Worm (Caenorhabditis elegans) whole organism, mixed stage, embryonic: Measurements from ENCODE around the gene Y8A9A.2.

Source experiments
- elt-1 ChIP-seq: sonication (generic microtip); optimal IDR thresholded peaks from 2 replicates; lab custom pipeline; 2017; ENCODE audit warnings: missing genetic modification characterization, mild to moderate bottlenecking, missing compliant biosample characterization, antibody characterized with exemption, moderate library complexity, borderline replicate concordance; ENCODE audit not compliant: insufficient read depth
- elt-3 ChIP-seq: fragments of 150-350 bp; optimal IDR thresholded peaks from 2 replicates; lab custom pipeline; 2014; ENCODE audit warnings: missing biosample characterization, missing genetic modification characterization
- flh-1 ChIP-seq: fragments of 200-800 bp; sonication (Bioruptor generic); optimal IDR thresholded peaks from 2 replicates; lab custom pipeline; 2018; ENCODE audit warnings: mild to moderate bottlenecking, missing genetic modification characterization, moderate library complexity, missing compliant biosample characterization
- mab-5 ChIP-seq: fragments of 150-350 bp; optimal IDR thresholded peaks from 2 replicates; lab custom pipeline; 2014; ENCODE audit warnings: missing biosample characterization, missing genetic modification characterization
- nhr-2 ChIP-seq: fragments of 150-350 bp; optimal IDR thresholded peaks from 2 replicates; lab custom pipeline; 2014; ENCODE audit warnings: missing biosample characterization, missing genetic modification characterization
- nhr-76 ChIP-seq: sonication (generic microtip); optimal IDR thresholded peaks from 2 replicates; lab custom pipeline; 2017; ENCODE audit warnings: missing biosample characterization, missing genetic modification characterization
- snpc-4 ChIP-seq: fragments of 150-350 bp; optimal IDR thresholded peaks from 2 replicates; lab custom pipeline; 2014; ENCODE audit warnings: missing biosample characterization, missing genetic modification characterization
- unc-39 ChIP-seq: fragments of 150-350 bp; optimal IDR thresholded peaks from 2 replicates; lab custom pipeline; 2014; ENCODE audit warnings: missing biosample characterization, missing genetic modification characterization
- unc-62 ChIP-seq: fragments of 150-350 bp; optimal IDR thresholded peaks from 2 replicates; lab custom pipeline; 2014; ENCODE audit warnings: missing biosample characterization, missing genetic modification reagents, missing genetic modification characterization

ce11 chrII:3803219-3803618 is 7.8 kb downstream of the Y8A9A.2 start, which contains the start of gene ins-32:
- TF ChIP-seq unc-62 (no peak), nhr-2 (tag; lab: Kevin White, UChicago) (no peak), elt-1 (tag; lab: Kevin White, UChicago) (no peak), nhr-76 (no peak), elt-3 (tag; lab: Kevin White, UChicago) (no peak), flh-1 (no peak), mab-5 (tag; lab: Kevin White, UChicago) (no peak), unc-39 (tag; lab: Kevin White, UChicago) (no peak), snpc-4 (tag; lab: Kevin White, UChicago) (no peak)
